Worm (Caenorhabditis elegans) whole organism, late embryonic: Measurements from ENCODE around the gene C01B9.4.

ENCODE experiments used
- T23F11.4 ChIP-seq: fragments of 200-800 bp; sonication (Bioruptor generic); optimal IDR thresholded peaks from 2 replicates; lab custom pipeline; 2018; ENCODE audit warnings: mild to moderate bottlenecking, missing genetic modification characterization, missing compliant biosample characterization
- ceh-14 ChIP-seq: sonication (generic microtip); optimal IDR thresholded peaks from 2 replicates; lab custom pipeline; 2016; ENCODE audit warnings: missing genotype, missing genetic modification characterization, missing compliant biosample characterization
- ceh-18 ChIP-seq: sonication (generic microtip); optimal IDR thresholded peaks from 2 replicates; lab custom pipeline; 2016; ENCODE audit warnings: missing genetic modification characterization, missing compliant biosample characterization
- ceh-22 ChIP-seq: sonication (generic microtip); optimal IDR thresholded peaks from 2 replicates; lab custom pipeline; 2017; ENCODE audit warnings: missing biosample characterization, missing genetic modification characterization
- ceh-24 ChIP-seq: sonication (generic microtip); optimal IDR thresholded peaks from 2 replicates; lab custom pipeline; 2016; ENCODE audit warnings: mild to moderate bottlenecking, missing genetic modification characterization, missing compliant biosample characterization
- ceh-30 ChIP-seq: fragments of 150-350 bp; optimal IDR thresholded peaks from 2 replicates; lab custom pipeline; 2014; ENCODE audit warnings: missing biosample characterization, missing genetic modification characterization
- ceh-48 ChIP-seq: sonication (generic microtip); optimal IDR thresholded peaks from 2 replicates; lab custom pipeline; 2016; ENCODE audit warnings: missing genetic modification characterization, inconsistent platforms, missing compliant biosample characterization
- ceh-6 ChIP-seq: fragments of 200-800 bp; sonication (Bioruptor generic); optimal IDR thresholded peaks from 2 replicates; lab custom pipeline; 2018; ENCODE audit warnings: mild to moderate bottlenecking, missing genetic modification characterization, missing compliant biosample characterization
- che-1 ChIP-seq: sonication (generic microtip); optimal IDR thresholded peaks from 2 replicates; lab custom pipeline; 2016; ENCODE audit warnings: mild to moderate bottlenecking, missing genetic modification characterization, missing compliant biosample characterization
- dmd-4 ChIP-seq: sonication (generic microtip); optimal IDR thresholded peaks from 2 replicates; lab custom pipeline; 2016; ENCODE audit warnings: borderline replicate concordance, missing genetic modification characterization, missing compliant biosample characterization
- dve-1 ChIP-seq: sonication (generic microtip); optimal IDR thresholded peaks from 2 replicates; lab custom pipeline; 2017; ENCODE audit warnings: antibody characterized with exemption, mild to moderate bottlenecking, missing genetic modification characterization, missing compliant biosample characterization
- elt-2 ChIP-seq: sonication (generic microtip); optimal IDR thresholded peaks from 2 replicates; lab custom pipeline; 2016; ENCODE audit warnings: missing genetic modification reagents, missing genetic modification characterization, missing compliant biosample characterization
- elt-4 ChIP-seq: sonication (generic microtip); optimal IDR thresholded peaks from 2 replicates; lab custom pipeline; 2016; ENCODE audit warnings: missing genetic modification characterization, missing compliant biosample characterization
- gmeb-2 ChIP-seq: sonication (generic microtip); optimal IDR thresholded peaks from 2 replicates; lab custom pipeline; 2016; ENCODE audit warnings: missing genetic modification characterization, inconsistent platforms, missing compliant biosample characterization
- hlh-8 ChIP-seq: sonication (generic microtip); optimal IDR thresholded peaks from 2 replicates; lab custom pipeline; 2016; ENCODE audit warnings: missing genotype, missing genetic modification characterization, missing compliant biosample characterization
- mec-3 ChIP-seq: sonication (generic microtip); optimal IDR thresholded peaks from 2 replicates; lab custom pipeline; 2016; ENCODE audit warnings: borderline replicate concordance, missing genetic modification characterization, missing compliant biosample characterization
- npax-4 ChIP-seq: sonication (generic microtip); optimal IDR thresholded peaks from 2 replicates; lab custom pipeline; 2016; ENCODE audit warnings: missing genetic modification characterization, missing compliant biosample characterization
- odd-2 ChIP-seq: sonication (generic microtip); optimal IDR thresholded peaks from 2 replicates; lab custom pipeline; 2017; ENCODE audit warnings: antibody characterized with exemption, mild to moderate bottlenecking, missing genetic modification characterization, missing compliant biosample characterization
- pha-2 ChIP-seq: sonication (generic microtip); optimal IDR thresholded peaks from 2 replicates; lab custom pipeline; 2017; ENCODE audit warnings: mild to moderate bottlenecking, missing genetic modification characterization, missing compliant biosample characterization
- ref-2 ChIP-seq: sonication (generic microtip); optimal IDR thresholded peaks from 2 replicates; lab custom pipeline; 2016; ENCODE audit warnings: missing genetic modification characterization, missing compliant biosample characterization
- rnt-1 ChIP-seq: sonication (generic microtip); optimal IDR thresholded peaks from 2 replicates; lab custom pipeline; 2016; ENCODE audit warnings: missing genetic modification characterization, missing compliant biosample characterization
- sdc-2 ChIP-seq: sonication (generic microtip); optimal IDR thresholded peaks from 2 replicates; lab custom pipeline; 2016; ENCODE audit warnings: missing genotype, missing genetic modification characterization, missing compliant biosample characterization
- sox-2 ChIP-seq: fragments of 200-800 bp; sonication (Bioruptor generic); IDR thresholded peaks from 2 replicates; pipeline ENCODE4 v1.3.6; 2022; ENCODE audit warnings: missing genetic modification reagents, missing genetic modification characterization, missing compliant biosample characterization
- sox-4 ChIP-seq: sonication (generic microtip); optimal IDR thresholded peaks from 2 replicates; lab custom pipeline; 2017; ENCODE audit warnings: mild to moderate bottlenecking, missing genetic modification characterization, inconsistent platforms, missing compliant biosample characterization
- syd-9 ChIP-seq: sonication (generic microtip); optimal IDR thresholded peaks from 2 replicates; lab custom pipeline; 2016; ENCODE audit warnings: mild to moderate bottlenecking, missing genetic modification characterization, moderate library complexity, missing compliant biosample characterization
- tbx-7 ChIP-seq: sonication (generic microtip); optimal IDR thresholded peaks from 2 replicates; lab custom pipeline; 2016; ENCODE audit warnings: missing genotype, missing genetic modification characterization, missing compliant biosample characterization
- ttx-3 ChIP-seq: sonication (generic microtip); optimal IDR thresholded peaks from 2 replicates; lab custom pipeline; 2016; ENCODE audit warnings: missing genetic modification reagents, missing genetic modification characterization, missing compliant biosample characterization
- unc-3 ChIP-seq, 2 experiments: fragments of 200-800 bp in 1 of 2; sonication (Bioruptor generic) in 1 of 2; sonication (generic microtip) in 1 of 2; conservative IDR thresholded peaks in 1 of 2; optimal IDR thresholded peaks in 1 of 2; 2 replicates each; pipeline versions ENCODE4 v1.3.6 to Lab custom; 2016 to 2022; ENCODE audit warnings: missing compliant biosample characterization in 2 of 2, missing genetic modification characterization in 2 of 2, missing genetic modification reagents in 1 of 2
- unc-86 ChIP-seq: sonication (generic microtip); optimal IDR thresholded peaks from 2 replicates; lab custom pipeline; 2016; ENCODE audit warnings: missing genetic modification characterization, missing compliant biosample characterization
- zip-5 ChIP-seq: sonication (generic microtip); optimal IDR thresholded peaks from 2 replicates; lab custom pipeline; 2016; ENCODE audit warnings: missing genetic modification characterization, missing compliant biosample characterization
- ztf-16 ChIP-seq: sonication (generic microtip); optimal IDR thresholded peaks from 2 replicates; lab custom pipeline; 2017; ENCODE audit warnings: missing genetic modification characterization, missing compliant biosample characterization

The C01B9.4 gene

ce11 chrII:13788813-13789212 lies 5.0 kb upstream of the C01B9.4 start:
- TF ChIP-seq che-1: no peak
- no peak for TF ChIP-seq elt-4
- peak; percentile 40 for TF ChIP-seq hlh-8 (tag; lab: Kevin White, UChicago)
- TF ChIP-seq mec-3 (tag; lab: Kevin White, UChicago): no peak
- TF ChIP-seq, all 69 proteins: peak for 1

ce11 chrII:13786899-13787298 lies 3.1 kb upstream of the C01B9.4 start:
- no peak for TF ChIP-seq ceh-18 (tag; lab: Kevin White, UChicago)
- no peak for TF ChIP-seq dmd-4 (tag; lab: Kevin White, UChicago)
- no peak for TF ChIP-seq rnt-1 (tag; lab: Kevin White, UChicago)
- TF ChIP-seq npax-4 (tag; lab: Kevin White, UChicago): no peak
- TF ChIP-seq odd-2 (tag; lab: Kevin White, UChicago): no peak
- TF ChIP-seq unc-86 (tag; lab: Kevin White, UChicago): no peak
- no peak for TF ChIP-seq ceh-30
- TF ChIP-seq unc-3 (GFP tag; conservative IDR thresholded peaks at IDR 0.05; lab: Robert Waterston, UW): no peak
- no peak for TF ChIP-seq unc-3 (tag; optimal IDR thresholded peaks at IDR 0.05; lab: Kevin White, UChicago)
- TF ChIP-seq ceh-6 (GFP tag; lab: Kevin White, UChicago): no peak
- no peak for TF ChIP-seq gmeb-2
- TF ChIP-seq sdc-2 (tag; lab: Kevin White, UChicago): no peak
- no peak for TF ChIP-seq ref-2 (tag; lab: Kevin White, UChicago)
- no peak for TF ChIP-seq sox-2 (GFP tag; lab: Robert Waterston, UW)
- TF ChIP-seq tbx-7 (tag; lab: Kevin White, UChicago): no peak
- no peak for TF ChIP-seq ceh-48 (tag; lab: Kevin White, UChicago)
- TF ChIP-seq T23F11.4 (GFP tag; lab: Kevin White, UChicago): no peak
- no peak for TF ChIP-seq syd-9 (tag; lab: Kevin White, UChicago)

- no peak for TF ChIP-seq pha-2
- no peak for TF ChIP-seq ceh-14 (tag; lab: Kevin White, UChicago)
- TF ChIP-seq ceh-24 (tag; lab: Kevin White, UChicago): no peak
- no peak for TF ChIP-seq gmeb-2
- no peak for TF ChIP-seq ceh-22 (tag; lab: Kevin White, UChicago)
Observed at ce11 chrII:13785582-13785981, 1.8 kb upstream of the C01B9.4 start.

ce11 chrII:13780792-13781248 lies 3.0 kb downstream of the C01B9.4 start:
- peak; percentile 87 for TF ChIP-seq dve-1 (tag; lab: Kevin White, UChicago)
- TF ChIP-seq zip-5 (tag; lab: Kevin White, UChicago): no peak

- TF ChIP-seq sox-4 (no peak), elt-2 (tag; lab: Kevin White, UChicago) (peak; percentile 44)
Observed at ce11 chrII:13771335-13771734, 12.4 kb downstream of the C01B9.4 start, which contains the start of gene C01B9.1. Gene C01B9.1 (plus strand): TSS chrII:13771575.

ce11 chrII:13765952-13766351 lies 17.8 kb downstream of the C01B9.4 start, which contains the start of gene arrd-12:
Gene arrd-12 (plus strand): TSS chrII:13766252.
- TF ChIP-seq hlh-8 (tag; lab: Kevin White, UChicago) (no peak), ttx-3 (no peak), sox-4 (no peak), T23F11.4 (GFP tag; lab: Kevin White, UChicago) (no peak)

- no peak for TF ChIP-seq ref-2 (tag; lab: Kevin White, UChicago)
- no peak for TF ChIP-seq ztf-16
Observed at ce11 chrII:13763009-13763468, 20.7 kb downstream of the C01B9.4 start, which contains the start of gene arrd-11. Gene arrd-11 (plus strand): TSS chrII:13763418.
